Worm (Caenorhabditis elegans) whole organism, mixed stage, embryonic: ENCODE data around the gene F21H7.5.

ENCODE experiments used
- ceh-43 ChIP-seq: fragments of 200-800 bp; sonication (Bioruptor generic); optimal IDR thresholded peaks from 2 replicates; lab custom pipeline; 2018; ENCODE audit warnings: mild to moderate bottlenecking, missing genetic modification characterization, moderate library complexity, missing compliant biosample characterization
- ceh-83 ChIP-seq: fragments of 200-800 bp; sonication (Bioruptor generic); optimal IDR thresholded peaks from 2 replicates; lab custom pipeline; 2018; ENCODE audit warnings: mild to moderate bottlenecking, missing genetic modification characterization, missing compliant biosample characterization
- lsy-2 ChIP-seq: fragments of 150-350 bp; optimal IDR thresholded peaks from 2 replicates; lab custom pipeline; 2014; ENCODE audit warnings: missing biosample characterization, missing genetic modification characterization
- nhr-12 ChIP-seq: fragments of 150-350 bp; optimal IDR thresholded peaks from 2 replicates; lab custom pipeline; 2014; ENCODE audit warnings: missing biosample characterization, missing genetic modification characterization
- sptf-1 ChIP-seq: sonication (generic microtip); optimal IDR thresholded peaks from 2 replicates; lab custom pipeline; 2017; ENCODE audit warnings: mild to moderate bottlenecking, missing genetic modification characterization, moderate library complexity, missing compliant biosample characterization
- ztf-11 ChIP-seq: fragments of 150-350 bp; optimal IDR thresholded peaks from 2 replicates; lab custom pipeline; 2014; ENCODE audit warnings: missing biosample characterization, missing genetic modification characterization

- TF ChIP-seq sptf-1 (no peak), ceh-43 (GFP tag; lab: Kevin White, UChicago) (no peak), lsy-2 (tag; lab: Kevin White, UChicago) (no peak), ceh-83 (GFP tag; lab: Kevin White, UChicago) (no peak), ztf-11 (tag; lab: Kevin White, UChicago) (no peak), nhr-12 (tag; lab: Kevin White, UChicago) (no peak)
These were observed 6.8 kb downstream of the F21H7.5 start, which contains the start of gene srh-104 for ce11 chrV:16244078-16244477.
